Fruit fly (Drosophila melanogaster): ENCODE measurements around the gene mei-38.
A peak's percentile ranks its signal among the peaks of the same experiment; 100 is the strongest.

The mei-38 gene

dm6 chrX:1508241-1508823 lies 31.5 kb downstream of the mei-38 start:
- TF ChIP-seq pita (GFP tag; optimal IDR thresholded peaks at IDR 0.05), result no peak
- TF ChIP-seq CG3995 (GFP tag; optimal IDR thresholded peaks at IDR 0.05), result peak; percentile 22
- no peak for TF ChIP-seq CG15011 (GFP tag; optimal IDR thresholded peaks at IDR 0.05)
- peak; percentile 19 for TF ChIP-seq Nf-YC (tag; optimal IDR thresholded peaks at IDR 0.05)
- TF ChIP-seq CG13424 (tag; optimal IDR thresholded peaks at IDR 0.05), result peak; percentile 4
- TF ChIP-seq Bgb (GFP tag; IDR thresholded peaks at IDR 0.05; ENCODE audit: partially characterized antibody), result no peak
- peak; percentile 11 for TF ChIP-seq CG9817 (tag; optimal IDR thresholded peaks at IDR 0.05)
- peak; percentile 14 for TF ChIP-seq B-H2 (GFP tag; optimal IDR thresholded peaks at IDR 0.05)
- TF ChIP-seq CG17328 (GFP tag; IDR thresholded peaks at IDR 0.05), result no peak
- peak; percentile 33 for TF ChIP-seq CG2678 (tag; optimal IDR thresholded peaks at IDR 0.05)
- peak; percentile 29; the same call in 1 of the 3 replicates for TF ChIP-seq row (GFP tag; IDR thresholded peaks at IDR 0.05)
- TF ChIP-seq pzg (GFP tag; optimal IDR thresholded peaks at IDR 0.05), result peak; percentile 6
- TF ChIP-seq bcd (GFP tag; optimal IDR thresholded peaks at IDR 0.05), result no peak
- peak; percentile 19; the same call in 1 of the 2 replicates for TF ChIP-seq crol (GFP tag; IDR thresholded peaks at IDR 0.05)
- peak; percentile 6 for TF ChIP-seq Ets65A (GFP tag)
- TF ChIP-seq Trl (optimal IDR thresholded peaks at IDR 0.05), result peak in 1 of 2 experiments; percentile 6
- no peak for TF ChIP-seq Trl (GFP tag; optimal IDR thresholded peaks at IDR 0.05)
- TF ChIP-seq Med (GFP tag), result peak; percentile 37
- TF ChIP-seq fd96Cb (tag; optimal IDR thresholded peaks at IDR 0.05), result no peak
- peak; percentile 25 for TF ChIP-seq sug (tag; optimal IDR thresholded peaks at IDR 0.05)
- peak; percentile 92 for TF ChIP-seq ewg (GFP tag; optimal IDR thresholded peaks at IDR 0.05)
- TF ChIP-seq CG11723 (GFP tag; optimal IDR thresholded peaks at IDR 0.05), result no peak
- peak; percentile 97 for TF ChIP-seq scrt (GFP tag; optimal IDR thresholded peaks at IDR 0.05)

- TF ChIP-seq CG10979 (tag; optimal IDR thresholded peaks at IDR 0.05) (peak; percentile 27), CG13624 (GFP tag; optimal IDR thresholded peaks at IDR 0.05) (peak; percentile 60), CG34224 (GFP tag; IDR thresholded peaks at IDR 0.05; ENCODE audit: partially characterized antibody) (peak; percentile 96), cas (GFP tag; IDR thresholded peaks at IDR 0.05) (peak; percentile 48; the same call in 1 of the 2 replicates), sens (GFP tag) (peak; percentile 19), CG16813 (GFP tag; IDR thresholded peaks at IDR 0.05; ENCODE audit: partially characterized antibody) (peak; percentile 96), CG2120 (GFP tag; optimal IDR thresholded peaks at IDR 0.05) (peak; percentile 49), sd (tag; optimal IDR thresholded peaks at IDR 0.05) (peak; percentile 67), croc (GFP tag; conservative IDR thresholded peaks at IDR 0.05) (no peak), CG11696 (GFP tag; IDR thresholded peaks at IDR 0.05) (no peak), grau (tag; optimal IDR thresholded peaks at IDR 0.05) (peak; percentile 27), slp2 (GFP tag; optimal IDR thresholded peaks at IDR 0.05) (no peak), Abd-B (GFP tag; optimal IDR thresholded peaks at IDR 0.05) (peak; percentile 43), ab (GFP tag; optimal IDR thresholded peaks at IDR 0.05) (no peak), CG17361 (GFP tag; IDR thresholded peaks at IDR 0.05) (peak; percentile 14; the same call in 1 of the 3 replicates), Doc2 (GFP tag; IDR thresholded peaks at IDR 0.05) (no peak), bsh (GFP tag; optimal IDR thresholded peaks at IDR 0.05) (no peak), BtbVII (GFP tag; optimal IDR thresholded peaks at IDR 0.05) (no peak), CG6791 (GFP tag; IDR thresholded peaks at IDR 0.05; ENCODE audit: partially characterized antibody) (peak; percentile 97), CG33557 (GFP tag; optimal IDR thresholded peaks at IDR 0.05) (peak; percentile 23), NfI (GFP tag; optimal IDR thresholded peaks at IDR 0.05) (peak; percentile 2), CG3407 (GFP tag; optimal IDR thresholded peaks at IDR 0.05) (no peak), CG3065 (GFP tag; optimal IDR thresholded peaks at IDR 0.05) (peak; percentile 1), NFAT (GFP tag; IDR thresholded peaks at IDR 0.05) (no peak), CoRest (tag; optimal IDR thresholded peaks at IDR 0.05) (peak; percentile 50), Trl (optimal IDR thresholded peaks at IDR 0.05) (no peak), Trl (GFP tag; optimal IDR thresholded peaks at IDR 0.05) (no peak), en (GFP tag; optimal IDR thresholded peaks at IDR 0.05) (no peak), wek (GFP tag; optimal IDR thresholded peaks at IDR 0.05) (no peak)
Observed at dm6 chrX:1512753-1513226, 35.9 kb downstream of the mei-38 start, which contains the start of gene CG14795. CG14795 (minus strand) TSS chrX:1512803.
